Worm (Caenorhabditis elegans): ENCODE measurements around the gene srh-92.

srh-92 gene

DNA sequence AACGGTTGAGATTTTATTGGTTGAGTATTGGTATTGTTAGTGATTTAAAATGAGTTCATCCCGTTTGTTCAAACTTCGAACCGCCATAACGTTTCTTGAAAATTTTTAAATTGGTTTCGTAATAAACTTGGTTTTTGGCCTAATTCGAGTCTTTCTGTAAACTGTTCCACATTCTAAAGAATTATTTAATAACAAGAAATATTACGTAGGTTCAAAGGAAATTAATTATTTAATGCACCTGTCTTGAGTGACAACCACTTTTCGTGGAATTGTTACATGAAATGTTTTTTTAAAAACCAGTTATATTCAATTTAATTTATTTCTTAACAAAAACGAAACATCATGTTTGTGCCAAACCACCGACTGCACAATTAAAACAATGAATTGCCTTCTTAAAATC lies 40.4 kb upstream of the srh-92 start:
- TF ChIP-seq mef-2 (tag; optimal IDR thresholded peaks at IDR 0.05) (no peak), hlh-4 (tag; optimal IDR thresholded peaks at IDR 0.05) (peak; percentile 96), aly-2 (tag; optimal IDR thresholded peaks at IDR 0.05) (no peak), nhr-71 (tag; optimal IDR thresholded peaks at IDR 0.05) (peak; percentile 40), efl-3 (GFP tag; optimal IDR thresholded peaks at IDR 0.05) (no peak), nhr-47 (tag; optimal IDR thresholded peaks at IDR 0.05) (peak; percentile 25)

DNA sequence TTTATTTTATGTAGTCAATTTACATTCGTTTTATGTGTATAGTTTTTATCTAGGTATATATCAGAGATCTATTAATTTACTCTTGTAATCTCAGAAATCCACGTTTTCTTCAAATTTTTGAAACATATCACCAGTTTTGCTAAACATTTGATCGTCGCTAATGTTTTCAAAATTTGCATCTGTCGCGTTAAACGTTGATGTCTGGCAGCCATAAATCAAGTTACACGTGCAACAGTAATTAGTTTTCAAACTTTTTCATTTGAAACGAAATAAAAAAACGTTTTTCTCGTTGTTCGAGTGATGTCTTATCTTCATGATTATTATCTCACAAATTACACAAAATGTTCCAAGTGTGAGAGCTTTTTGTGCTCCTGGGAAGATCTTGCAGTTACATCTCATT lies 36.6 kb upstream of the srh-92 start, which contains the start of gene srh-79:
srh-79 (plus strand) TSS at position 301 of the 400 bp plus-strand sequence.
- TF ChIP-seq sox-4 (tag; optimal IDR thresholded peaks at IDR 0.05), result no peak
- no peak for TF ChIP-seq nhr-237 (tag; optimal IDR thresholded peaks at IDR 0.05)

DNA sequence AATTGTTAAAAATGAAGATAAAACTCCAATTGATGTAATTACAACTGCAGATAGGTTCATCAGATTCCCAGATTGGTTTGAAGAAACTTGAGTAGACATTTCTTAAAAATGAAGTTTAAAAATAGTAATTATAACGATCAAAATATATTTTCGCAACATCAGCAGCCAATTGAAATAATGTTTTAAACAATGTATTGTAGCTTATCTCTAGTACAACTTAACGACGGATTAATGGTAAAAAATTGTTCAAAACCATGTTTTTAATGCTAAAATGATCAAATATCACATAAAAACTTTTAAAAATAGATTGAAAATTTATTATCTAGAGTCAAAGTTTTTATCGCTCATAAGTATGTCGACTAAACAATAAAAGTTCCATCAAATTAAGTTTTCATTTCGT lies 34.4 kb upstream of the srh-92 start, which contains the start of gene srbc-11:
srbc-11 (minus strand) TSS at position 101 of the 400 bp plus-strand sequence.
- TF ChIP-seq fkh-4 (tag; optimal IDR thresholded peaks at IDR 0.05; ENCODE audit: borderline replicate concordance) (no peak), egl-27 (tag; optimal IDR thresholded peaks at IDR 0.05) (no peak), ceh-8 (GFP tag; optimal IDR thresholded peaks at IDR 0.05) (no peak), unc-30 (tag; optimal IDR thresholded peaks at IDR 0.05) (no peak), mef-2 (tag; optimal IDR thresholded peaks at IDR 0.05) (no peak), C16A3.4 (tag; optimal IDR thresholded peaks at IDR 0.05) (no peak), lin-14 (GFP tag; optimal IDR thresholded peaks at IDR 0.05) (no peak), nhr-77 (tag; optimal IDR thresholded peaks at IDR 0.05) (no peak), dpl-1 (GFP tag; optimal IDR thresholded peaks at IDR 0.05) (no peak), irx-1 (tag; optimal IDR thresholded peaks at IDR 0.05) (no peak), zag-1 (tag; optimal IDR thresholded peaks at IDR 0.05) (no peak), vab-15 (tag; optimal IDR thresholded peaks at IDR 0.05) (no peak), mab-9 (GFP tag; IDR thresholded peaks at IDR 0.05) (no peak), ceh-88 (GFP tag; IDR thresholded peaks at IDR 0.05) (no peak), unc-98 (GFP tag; IDR thresholded peaks at IDR 0.05) (no peak), nhr-11 (tag; optimal IDR thresholded peaks at IDR 0.05) (no peak)

DNA sequence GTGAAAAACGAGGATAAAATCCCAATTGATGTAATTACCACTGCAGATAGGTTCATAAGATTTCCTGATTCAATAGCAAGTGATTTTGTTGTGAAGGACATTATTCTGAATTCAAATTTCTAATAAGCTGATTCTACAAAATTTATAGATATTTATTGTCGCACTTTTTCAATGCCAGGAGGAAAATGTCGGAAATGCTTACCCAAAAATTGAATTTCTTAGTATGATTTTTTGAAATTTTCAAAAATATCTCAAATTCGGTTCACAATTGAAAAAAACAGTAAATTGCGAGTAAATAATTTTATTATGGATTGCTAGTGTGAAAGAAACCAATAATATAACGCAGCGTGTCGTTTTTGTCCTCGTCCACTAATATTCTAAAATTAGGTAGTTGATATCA lies 32.1 kb upstream of the srh-92 start, which contains the start of gene srbc-10:
srbc-10 (minus strand) TSS at position 101 of the 400 bp plus-strand sequence.
- no peak for TF ChIP-seq xbp-1 (tag; optimal IDR thresholded peaks at IDR 0.05)
- no peak for TF ChIP-seq efl-1 (optimal IDR thresholded peaks at IDR 0.05)
- peak in 1 of 2 experiments; percentile 55 for TF ChIP-seq efl-1 (GFP tag; optimal IDR thresholded peaks at IDR 0.05 in 1 of 2)

DNA sequence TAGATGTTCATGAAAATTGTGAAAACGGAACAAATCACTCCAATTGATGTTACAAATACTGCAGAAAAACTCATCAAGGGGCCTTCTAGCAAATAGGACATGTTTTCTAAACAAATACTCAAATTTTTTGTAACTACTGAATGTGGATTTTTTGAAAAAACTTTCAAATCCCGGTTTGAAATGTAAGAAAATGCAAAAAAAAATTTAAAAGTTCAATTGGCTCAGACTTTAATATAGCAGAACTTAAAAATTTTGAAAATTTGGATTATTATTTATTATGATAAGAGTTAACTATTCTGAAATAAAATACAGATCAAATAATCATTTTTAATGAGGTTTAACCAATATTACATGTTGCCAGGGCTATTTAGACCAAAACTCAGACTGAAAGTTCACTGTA lies 29.5 kb upstream of the srh-92 start, which contains the start of gene srbc-9:
srbc-9 (minus strand) TSS at position 101 of the 400 bp plus-strand sequence.
- TF ChIP-seq egl-13 (tag; optimal IDR thresholded peaks at IDR 0.05), result no peak
- TF ChIP-seq nhr-19 (GFP tag; conservative IDR thresholded peaks at IDR 0.05), result no peak
- TF ChIP-seq rnt-1 (tag; optimal IDR thresholded peaks at IDR 0.05), result no peak
- TF ChIP-seq nhr-84 (tag; optimal IDR thresholded peaks at IDR 0.05), result no peak
- no peak for TF ChIP-seq unc-30 (tag; optimal IDR thresholded peaks at IDR 0.05)
- no peak for TF ChIP-seq pag-3 (tag; optimal IDR thresholded peaks at IDR 0.05; ENCODE audit: borderline replicate concordance, insufficient read depth)
- no peak for TF ChIP-seq jun-1 (tag; optimal IDR thresholded peaks at IDR 0.05)

DNA sequence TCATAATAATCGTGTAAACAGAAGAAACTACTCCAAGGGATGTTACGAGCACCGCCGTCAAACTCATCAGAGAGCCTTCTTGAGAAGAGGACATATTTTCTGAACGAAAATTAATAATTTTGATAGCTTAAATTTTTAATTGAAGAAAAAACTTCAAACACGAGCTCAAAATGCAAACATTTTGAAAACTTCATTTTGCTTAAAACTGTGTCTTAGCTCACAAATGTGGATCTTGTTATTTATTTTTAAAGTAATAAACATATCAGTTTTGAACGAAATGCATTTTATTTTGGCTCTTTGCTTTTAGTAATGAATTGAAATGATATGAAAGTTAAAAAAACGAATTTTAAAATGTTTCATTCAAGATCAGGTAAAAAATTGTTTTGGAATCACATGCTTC lies 26.7 kb upstream of the srh-92 start, which contains the start of gene srbc-7:
srbc-7 (minus strand) TSS at position 101 of the 400 bp plus-strand sequence.
- TF ChIP-seq lin-14 (GFP tag; optimal IDR thresholded peaks at IDR 0.05), result no peak
- TF ChIP-seq jun-1 (tag; optimal IDR thresholded peaks at IDR 0.05), result no peak
- TF ChIP-seq lin-15B (tag; optimal IDR thresholded peaks at IDR 0.05), result no peak
- no peak for TF ChIP-seq ets-5 (GFP tag; IDR thresholded peaks at IDR 0.05)
- TF ChIP-seq C34B4.2 (tag; optimal IDR thresholded peaks at IDR 0.05), result no peak
- no peak for TF ChIP-seq mab-9 (GFP tag; IDR thresholded peaks at IDR 0.05)
- no peak for TF ChIP-seq pax-3 (tag; optimal IDR thresholded peaks at IDR 0.05)
- TF ChIP-seq lin-39 (tag; optimal IDR thresholded peaks at IDR 0.05), result no peak
- no peak for TF ChIP-seq xbp-1 (tag; optimal IDR thresholded peaks at IDR 0.05)
- TF ChIP-seq mep-1 (tag; optimal IDR thresholded peaks at IDR 0.05), result no peak
- TF ChIP-seq ceh-8 (GFP tag; optimal IDR thresholded peaks at IDR 0.05), result no peak
- no peak for TF ChIP-seq grh-1 (GFP tag; IDR thresholded peaks at IDR 0.05)
- TF ChIP-seq ztf-11 (tag; optimal IDR thresholded peaks at IDR 0.05), result no peak
- no peak for TF ChIP-seq hlh-17 (GFP tag; optimal IDR thresholded peaks at IDR 0.05; ENCODE audit: borderline replicate concordance)
- no peak for TF ChIP-seq fkh-10 (GFP tag; optimal IDR thresholded peaks at IDR 0.05)
- no peak for TF ChIP-seq unc-130 (tag; optimal IDR thresholded peaks at IDR 0.05)
- no peak for TF ChIP-seq unc-98 (GFP tag; IDR thresholded peaks at IDR 0.05)
- no peak for TF ChIP-seq fos-1 (tag; optimal IDR thresholded peaks at IDR 0.05)
